Fruit fly (Drosophila melanogaster) whole organism, embryonic: Measurements from ENCODE around the gene Coq2.

ENCODE experiments used
- Atf3 ChIP-seq: fragments of 200-800 bp; sonication (Bioruptor generic); optimal IDR thresholded peaks from 3 replicates; lab custom pipeline; 2016; ENCODE audit warnings: missing biosample characterization, missing genetic modification characterization
- BtbVII ChIP-seq: fragments of 200-800 bp; sonication (Bioruptor generic); optimal IDR thresholded peaks from 3 replicates; lab custom pipeline; 2017; ENCODE audit warnings: missing biosample characterization, mild to moderate bottlenecking, missing genetic modification characterization
- CG1024 ChIP-seq: fragments of 200-800 bp; sonication (Bioruptor generic); IDR thresholded peaks from 2 replicates; pipeline ENCODE4 v1.3.6; 2022; ENCODE audit warnings: missing biosample characterization, missing genetic modification characterization
- CG10366 ChIP-seq: fragments of 200-800 bp; sonication (Bioruptor generic); IDR thresholded peaks from 2 replicates; pipeline ENCODE4 v1.3.6; 2022; ENCODE audit warnings: missing biosample characterization, missing genetic modification characterization
- CG10654 ChIP-seq: fragments of 200-800 bp; sonication (Bioruptor generic); optimal IDR thresholded peaks from 2 replicates; lab custom pipeline; 2016; ENCODE audit warnings: missing biosample characterization, missing genetic modification characterization
- CG12104 ChIP-seq: fragments of 200-800 bp; sonication (Bioruptor generic); optimal IDR thresholded peaks from 3 replicates; lab custom pipeline; 2016; ENCODE audit warnings: missing biosample characterization, missing genetic modification characterization
- CG12299 ChIP-seq: fragments of 200-800 bp; sonication (Bioruptor generic); optimal IDR thresholded peaks from 2 replicates; lab custom pipeline; 2018; ENCODE audit warnings: missing biosample characterization, mild to moderate bottlenecking, missing genetic modification characterization
- CG15073 ChIP-seq: fragments of 200-800 bp; sonication (Bioruptor generic); optimal IDR thresholded peaks from 2 replicates; lab custom pipeline; 2016; ENCODE audit warnings: missing biosample characterization, missing genetic modification characterization
- CG17612 ChIP-seq: fragments of 200-800 bp; sonication (Bioruptor generic); IDR thresholded peaks from 2 replicates; pipeline ENCODE4 v1.3.6; 2022; ENCODE audit warnings: missing biosample characterization, missing genetic modification characterization
- CG18262 ChIP-seq: fragments of 200-800 bp; optimal IDR thresholded peaks from 3 replicates; lab custom pipeline; 2019; ENCODE audit warnings: missing biosample characterization, mild to moderate bottlenecking, missing genetic modification characterization, moderate library complexity
- CG2116 ChIP-seq: fragments of 200-800 bp; sonication (Bioruptor generic); optimal IDR thresholded peaks from 3 replicates; lab custom pipeline; 2018; ENCODE audit warnings: missing biosample characterization, mild to moderate bottlenecking, missing genetic modification characterization
- CG30403 ChIP-seq: fragments of 200-800 bp; sonication (Bioruptor generic); optimal IDR thresholded peaks from 3 replicates; lab custom pipeline; 2016; ENCODE audit warnings: missing biosample characterization, missing genetic modification characterization
- CG32772 ChIP-seq: fragments of 200-800 bp; sonication (Bioruptor generic); IDR thresholded peaks from 2 replicates; pipeline ENCODE4 v1.3.6; 2022; ENCODE audit warnings: missing biosample characterization, missing genetic modification characterization
- CG34224 ChIP-seq: fragments of 200-800 bp; sonication (Bioruptor generic); IDR thresholded peaks from 3 replicates; pipeline ENCODE4 v1.3.6; 2022; ENCODE audit warnings: missing biosample characterization, missing genetic modification characterization; ENCODE audit not compliant: partially characterized antibody
- CG4282 ChIP-seq: fragments of 200-800 bp; sonication (Bioruptor generic); optimal IDR thresholded peaks from 2 replicates; lab custom pipeline; 2016; ENCODE audit warnings: missing biosample characterization, missing genetic modification characterization
- CG4328 ChIP-seq: fragments of 200-800 bp; sonication (Bioruptor generic); optimal IDR thresholded peaks from 3 replicates; lab custom pipeline; 2017; ENCODE audit warnings: missing biosample characterization, missing genetic modification reagents, missing genetic modification characterization
- CG4854 ChIP-seq: fragments of 200-800 bp; sonication (Bioruptor generic); optimal IDR thresholded peaks from 2 replicates; lab custom pipeline; 2016; ENCODE audit warnings: missing biosample characterization, missing genetic modification characterization, inconsistent platforms
- CG6254 ChIP-seq: fragments of 200-800 bp; sonication (Bioruptor generic); optimal IDR thresholded peaks from 3 replicates; lab custom pipeline; 2017; ENCODE audit warnings: mild to moderate bottlenecking, missing biosample characterization, missing genetic modification reagents, missing genetic modification characterization
- CG7271 ChIP-seq: fragments of 200-800 bp; sonication (Bioruptor generic); optimal IDR thresholded peaks from 2 replicates; lab custom pipeline; 2018; ENCODE audit warnings: missing biosample characterization, mild to moderate bottlenecking, missing genetic modification characterization, moderate library complexity
- CG7928 ChIP-seq: fragments of 200-800 bp; sonication (Bioruptor generic); optimal IDR thresholded peaks from 2 replicates; lab custom pipeline; 2017; ENCODE audit warnings: missing biosample characterization, mild to moderate bottlenecking, missing genetic modification characterization
- CG8359 ChIP-seq: fragments of 200-800 bp; sonication (Bioruptor generic); optimal IDR thresholded peaks from 2 replicates; lab custom pipeline; 2017; ENCODE audit warnings: missing biosample characterization, mild to moderate bottlenecking, missing genetic modification characterization, borderline replicate concordance
- CG9609 ChIP-seq: fragments of 200-800 bp; sonication (Bioruptor generic); optimal IDR thresholded peaks from 3 replicates; lab custom pipeline; 2016; ENCODE audit warnings: missing biosample characterization, missing genetic modification characterization
- Dll ChIP-seq: fragments of 200-800 bp; sonication (Bioruptor generic); IDR thresholded peaks from 4 replicates; pipeline ENCODE4 v1.3.6; 2022; ENCODE audit warnings: missing biosample characterization, missing genetic modification characterization; ENCODE audit not compliant: partially characterized antibody
- Doc3 ChIP-seq: fragments of 200-800 bp; sonication (Bioruptor generic); IDR thresholded peaks from 3 replicates; pipeline ENCODE4 v1.3.6; 2022; ENCODE audit warnings: missing biosample characterization, missing genetic modification characterization; ENCODE audit not compliant: partially characterized antibody
- Ets65A ChIP-seq: fragments of 200-800 bp; sonication (Bioruptor generic); peaks from one replicate; lab custom pipeline; 2016; ENCODE audit warnings: missing biosample characterization, missing genetic modification characterization
- GATAe ChIP-seq: fragments of 200-800 bp; sonication (Bioruptor generic); conservative IDR thresholded peaks from 2 replicates; pipeline ENCODE4 v1.3.6; 2022; ENCODE audit warnings: missing biosample characterization, missing genetic modification characterization
- Hr51 ChIP-seq, 2 experiments: fragments of 200-800 bp; sonication (Bioruptor generic); optimal IDR thresholded peaks; 2 replicates in 1 of 2; 3 replicates in 1 of 2; lab custom pipeline; 2016 to 2018; ENCODE audit warnings: missing biosample characterization in 2 of 2, missing genetic modification characterization in 2 of 2, mild to moderate bottlenecking in 1 of 2, moderate library complexity in 1 of 2
- Kr ChIP-seq: fragments of 200-800 bp; sonication (Bioruptor generic); optimal IDR thresholded peaks from 2 replicates; lab custom pipeline; 2017; ENCODE audit warnings: missing biosample characterization, mild to moderate bottlenecking, missing genetic modification characterization
- MTF-1 ChIP-seq: fragments of 200-800 bp; sonication (Bioruptor generic); optimal IDR thresholded peaks from 2 replicates; lab custom pipeline; 2018; ENCODE audit warnings: missing biosample characterization, mild to moderate bottlenecking, missing genetic modification characterization, borderline replicate concordance
- NC2β ChIP-seq: fragments of 200-800 bp; sonication (Bioruptor generic); optimal IDR thresholded peaks from 2 replicates; lab custom pipeline; 2016; ENCODE audit warnings: missing biosample characterization, missing genetic modification characterization
- NfI ChIP-seq: fragments of 200-800 bp; sonication (Bioruptor generic); optimal IDR thresholded peaks from 3 replicates; lab custom pipeline; 2018; ENCODE audit warnings: missing biosample characterization, mild to moderate bottlenecking, missing genetic modification characterization, moderate library complexity
- Ravus ChIP-seq: fragments of 200-800 bp; sonication (Bioruptor generic); IDR thresholded peaks from 2 replicates; pipeline ENCODE4 v1.3.6; 2022; ENCODE audit warnings: missing biosample characterization, missing genetic modification characterization
- Stat92E ChIP-seq, 3 experiments: fragments of >200 bp in 2 of 3; fragments of 200-800 bp in 1 of 3; sonication (Bioruptor generic) in 1 of 3; optimal IDR thresholded peaks; 2 replicates each; lab custom pipeline; 2017 to 2019; ENCODE audit warnings: missing biosample characterization in 3 of 3, missing genetic modification characterization in 3 of 3, mild to moderate bottlenecking in 1 of 3, moderate library complexity in 1 of 3
- bowl ChIP-seq: fragments of 200-800 bp; sonication (Bioruptor generic); IDR thresholded peaks from 2 replicates; pipeline ENCODE4 v1.3.6; 2022; ENCODE audit warnings: missing biosample characterization, missing genetic modification characterization
- chn ChIP-seq: fragments of 200-800 bp; sonication (Bioruptor generic); optimal IDR thresholded peaks from 2 replicates; lab custom pipeline; 2016; ENCODE audit warnings: missing biosample characterization, missing genetic modification characterization
- cwo ChIP-seq: fragments of 200-800 bp; sonication (Bioruptor generic); optimal IDR thresholded peaks from 3 replicates; lab custom pipeline; 2017; ENCODE audit warnings: missing biosample characterization, missing genetic modification characterization, mild to moderate bottlenecking, moderate library complexity, missing genetic modification reagents
- dati ChIP-seq: fragments of 200-800 bp; sonication (Bioruptor generic); IDR thresholded peaks from 2 replicates; pipeline ENCODE4 v1.3.6; 2022; ENCODE audit warnings: missing biosample characterization, missing genetic modification characterization
- emc ChIP-seq: fragments of 200-800 bp; sonication (Bioruptor generic); optimal IDR thresholded peaks from 2 replicates; lab custom pipeline; 2016; ENCODE audit warnings: missing biosample characterization, missing genetic modification characterization
- gcm2 ChIP-seq: fragments of 200-800 bp; sonication (Bioruptor generic); optimal IDR thresholded peaks from 2 replicates; lab custom pipeline; 2016; ENCODE audit warnings: missing biosample characterization, missing genetic modification characterization
- hkb ChIP-seq, 2 experiments: fragments of 200-800 bp in 1 of 2; fragments of >200 bp in 1 of 2; sonication (Bioruptor generic) in 1 of 2; IDR thresholded peaks in 1 of 2; optimal IDR thresholded peaks in 1 of 2; 2 replicates each; pipeline versions ENCODE4 v1.3.6 to Lab custom; 2017 to 2022; ENCODE audit warnings: missing biosample characterization in 1 of 2, missing genetic modification characterization in 1 of 2
- kay ChIP-seq: fragments of 200-800 bp; sonication (Bioruptor generic); optimal IDR thresholded peaks from 2 replicates; lab custom pipeline; 2016; ENCODE audit warnings: missing biosample characterization, missing genetic modification characterization
- ranshi ChIP-seq: fragments of 200-800 bp; sonication (Bioruptor generic); IDR thresholded peaks from 2 replicates; pipeline ENCODE4 v1.3.6; 2022; ENCODE audit warnings: missing biosample characterization, missing genetic modification characterization
- ttk ChIP-seq: fragments of 200-800 bp; sonication (Bioruptor generic); IDR thresholded peaks from 2 replicates; pipeline ENCODE4 v2.1.2; 2022; ENCODE audit warnings: missing biosample characterization, missing genetic modification characterization
- tup ChIP-seq: fragments of 200-800 bp; sonication (Bioruptor generic); optimal IDR thresholded peaks from 2 replicates; lab custom pipeline; 2016; ENCODE audit warnings: missing biosample characterization, mild to moderate bottlenecking, missing genetic modification characterization, moderate library complexity
- usp ChIP-seq: fragments of >200 bp; optimal IDR thresholded peaks from 2 replicates; lab custom pipeline; 2017; ENCODE audit warnings: missing biosample characterization, missing genetic modification characterization
- wor ChIP-seq: fragments of 200-800 bp; sonication (Bioruptor generic); IDR thresholded peaks from 2 replicates; pipeline ENCODE4 v1.3.6; 2022; ENCODE audit warnings: missing biosample characterization, missing genetic modification characterization
- zen ChIP-seq: fragments of 200-800 bp; sonication (Bioruptor generic); optimal IDR thresholded peaks from 3 replicates; lab custom pipeline; 2018; ENCODE audit warnings: missing biosample characterization, mild to moderate bottlenecking, missing genetic modification characterization, moderate library complexity
- zen2 ChIP-seq: fragments of 200-800 bp; sonication (Bioruptor generic); IDR thresholded peaks from 3 replicates; pipeline ENCODE4 v1.3.6; 2022; ENCODE audit warnings: missing biosample characterization, missing genetic modification characterization; ENCODE audit not compliant: partially characterized antibody

The Coq2 gene

DNA sequence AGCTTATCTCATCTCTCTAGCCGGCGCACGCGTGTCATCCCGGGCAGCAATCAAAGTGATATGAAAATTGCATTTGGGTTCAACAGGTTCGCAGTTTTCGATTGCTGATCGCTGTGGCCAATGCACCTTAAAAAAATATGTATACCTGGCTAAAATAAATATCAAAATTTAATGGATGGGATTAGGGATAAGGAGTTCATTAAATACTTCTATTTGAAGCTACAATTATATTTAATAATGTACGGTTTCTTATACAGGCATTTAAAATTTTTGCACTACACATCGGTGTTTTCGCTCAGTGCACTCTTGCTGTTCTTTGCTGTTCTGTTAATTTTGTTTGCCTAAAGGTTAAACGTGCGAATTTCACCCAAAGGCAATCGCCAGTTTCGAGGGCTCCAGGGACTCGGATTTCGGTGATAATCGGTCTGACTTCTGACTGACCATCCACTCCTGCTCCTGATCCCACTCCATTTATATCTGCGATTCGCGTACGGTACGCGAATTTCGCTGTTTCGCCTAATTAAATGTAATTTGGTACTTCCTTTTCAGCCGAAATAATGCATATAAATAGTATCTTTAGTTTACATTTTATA, 43.7 kb downstream of the Coq2 start:
- TF ChIP-seq CG7271 (tag; lab: Kevin White, UChicago) (no peak), Ets65A (peak; percentile 27)

DNA sequence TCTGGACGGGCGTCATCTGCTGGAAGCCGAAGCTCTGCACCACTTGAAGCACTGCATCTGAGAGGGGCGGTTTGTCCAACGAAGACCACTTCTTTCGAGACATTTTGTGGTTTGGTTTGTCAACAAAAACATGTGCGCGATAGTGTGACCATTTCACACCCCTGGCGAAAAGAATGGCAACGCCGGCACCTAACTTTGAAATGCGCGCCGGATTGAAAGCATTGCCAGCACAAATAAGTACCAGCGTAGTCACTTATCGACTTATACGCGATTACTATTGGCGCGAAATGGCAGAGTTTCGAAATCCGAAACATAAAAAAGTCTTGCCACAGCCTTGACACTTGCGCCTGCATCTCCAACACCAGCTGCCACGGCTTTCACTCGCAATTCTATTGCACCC, 46.6 kb downstream of the Coq2 start, which contains the start of gene CG9630:
Gene CG9630, minus strand, starts transcription at position 157 of the 400 bp plus-strand sequence.
- TF ChIP-seq CG6254, result no peak
- peak; percentile 48 for TF ChIP-seq hkb (optimal IDR thresholded peaks at IDR 0.05; lab: Kevin White, UChicago)
- no peak for TF ChIP-seq hkb (GFP tag; IDR thresholded peaks at IDR 0.05; lab: Robert Waterston, UW)
- TF ChIP-seq ranshi, result no peak
- no peak for TF ChIP-seq CG32772 (GFP tag; lab: Robert Waterston, UW)
- no peak for TF ChIP-seq NfI (GFP tag; lab: Kevin White, UChicago)
- TF ChIP-seq CG4328 (GFP tag; lab: Kevin White, UChicago), result no peak
- TF ChIP-seq NC2β (GFP tag; lab: Kevin White, UChicago), result no peak
- no peak for TF ChIP-seq Ravus (GFP tag; lab: Robert Waterston, UW)
- peak; percentile 48; the same call in 2 of the 3 replicates for TF ChIP-seq Doc3 (GFP tag; lab: Robert Waterston, UW)
- TF ChIP-seq GATAe, result no peak
- TF ChIP-seq chn (GFP tag; lab: Kevin White, UChicago), result no peak
- no peak for TF ChIP-seq wor (GFP tag; lab: Robert Waterston, UW)
- TF ChIP-seq kay (GFP tag; lab: Kevin White, UChicago), result no peak
- TF ChIP-seq CG17612, result no peak
- TF ChIP-seq dati (GFP tag; lab: Robert Waterston, UW), result no peak
- TF ChIP-seq Stat92E (GFP tag; optimal IDR thresholded peaks at IDR 0.05; lab: Kevin White, UChicago), result peak in 1 of 3 experiments; percentile 45
- TF ChIP-seq CG2116 (GFP tag; lab: Kevin White, UChicago), result peak; percentile 87
- TF ChIP-seq usp (GFP tag; lab: Kevin White, UChicago), result no peak
- no peak for TF ChIP-seq MTF-1 (GFP tag; lab: Kevin White, UChicago)
- no peak for TF ChIP-seq cwo (GFP tag; lab: Kevin White, UChicago)
- no peak for TF ChIP-seq CG4282 (GFP tag; lab: Kevin White, UChicago)
- TF ChIP-seq CG10366 (GFP tag; lab: Robert Waterston, UW), result no peak
- no peak for TF ChIP-seq CG9609
- TF ChIP-seq Dll (GFP tag; lab: Robert Waterston, UW), result peak; percentile 70
- no peak for TF ChIP-seq emc (GFP tag; lab: Kevin White, UChicago)
- no peak for TF ChIP-seq gcm2 (GFP tag; lab: Kevin White, UChicago)
- no peak for TF ChIP-seq bowl
- TF ChIP-seq CG12299 (tag; lab: Kevin White, UChicago), result no peak
- no peak for TF ChIP-seq CG4854
- TF ChIP-seq CG1024 (GFP tag; lab: Robert Waterston, UW), result no peak
- TF ChIP-seq Kr (GFP tag; lab: Kevin White, UChicago), result no peak
- TF ChIP-seq zen (tag; lab: Kevin White, UChicago), result peak; percentile 18
- no peak for TF ChIP-seq Hr51 (GFP tag; optimal IDR thresholded peaks at IDR 0.05; lab: Kevin White, UChicago)
- TF ChIP-seq CG7928 (GFP tag; lab: Kevin White, UChicago), result peak; percentile 13
- no peak for TF ChIP-seq tup (GFP tag; lab: Kevin White, UChicago)
- TF ChIP-seq ttk (GFP tag; lab: Robert Waterston, UW), result no peak
- peak; percentile 68; the same call in 2 of the 3 replicates for TF ChIP-seq zen2
- no peak for TF ChIP-seq BtbVII (GFP tag; lab: Kevin White, UChicago)
- TF ChIP-seq Atf3 (GFP tag; lab: Kevin White, UChicago), result no peak
- TF ChIP-seq CG10654, result no peak
- TF ChIP-seq CG15073, result no peak
- TF ChIP-seq CG18262, result no peak
- TF ChIP-seq CG12104 (GFP tag; lab: Kevin White, UChicago), result no peak
- TF ChIP-seq CG34224 (GFP tag; lab: Robert Waterston, UW), result peak; percentile 80
- TF ChIP-seq CG8359, result no peak
- no peak for TF ChIP-seq CG30403 (GFP tag; lab: Kevin White, UChicago)
